Worm (Caenorhabditis elegans): ENCODE results near the gene W01B6.8.

- TF ChIP-seq aly-1 (tag; optimal IDR thresholded peaks at IDR 0.05) (no peak), ceh-13 (GFP tag; optimal IDR thresholded peaks at IDR 0.05) (no peak), ets-7 (tag; optimal IDR thresholded peaks at IDR 0.05) (no peak), ama-1 (optimal IDR thresholded peaks at IDR 0.05) (no peak), ceh-36 (tag; optimal IDR thresholded peaks at IDR 0.05) (no peak), scrt-1 (GFP tag; IDR thresholded peaks at IDR 0.05) (no peak)
Observed at ce11 chrIV:10084323-10084959, at the start of gene W01B6.8.
